Worm (Caenorhabditis elegans) whole organism, L2 larva: ENCODE data around the gene str-261.

Experiments
- R02D3.7 ChIP-seq: fragments of 150-350 bp; optimal IDR thresholded peaks from 2 replicates; lab custom pipeline; 2014; ENCODE audit warnings: missing biosample characterization, missing genetic modification characterization
- Y55F3AM.14 ChIP-seq: fragments of 200-800 bp; sonication (Bioruptor generic); optimal IDR thresholded peaks from 2 replicates; lab custom pipeline; 2018; ENCODE audit warnings: mild to moderate bottlenecking, missing genetic modification characterization, missing compliant biosample characterization
- ZK546.5 ChIP-seq: sonication (generic microtip); optimal IDR thresholded peaks from 2 replicates; lab custom pipeline; 2017; ENCODE audit warnings: missing biosample characterization, missing genetic modification characterization
- alr-1 ChIP-seq: fragments of 150-350 bp; optimal IDR thresholded peaks from 2 replicates; lab custom pipeline; 2014; ENCODE audit warnings: missing biosample characterization, missing genetic modification characterization
- ama-1 ChIP-seq: fragments of 150-350 bp; optimal IDR thresholded peaks from 2 replicates; lab custom pipeline; 2018; ENCODE audit warnings: inconsistent platforms
- blmp-1 ChIP-seq: sonication (generic microtip); optimal IDR thresholded peaks from 2 replicates; lab custom pipeline; 2017; ENCODE audit warnings: missing genetic modification characterization, mild to moderate bottlenecking, missing compliant biosample characterization, antibody characterized with exemption, moderate library complexity; ENCODE audit not compliant: insufficient read depth
- ceh-16 ChIP-seq: fragments of 150-350 bp; optimal IDR thresholded peaks from 2 replicates; lab custom pipeline; 2014; ENCODE audit warnings: missing biosample characterization, missing genetic modification characterization
- ceh-82 ChIP-seq: fragments of 150-350 bp; optimal IDR thresholded peaks from 2 replicates; lab custom pipeline; 2014; ENCODE audit warnings: missing biosample characterization, missing genetic modification characterization
- crh-2 ChIP-seq: sonication (generic microtip); optimal IDR thresholded peaks from 2 replicates; lab custom pipeline; 2017; ENCODE audit warnings: missing biosample characterization, missing genetic modification characterization
- dmd-4 ChIP-seq: sonication (generic microtip); optimal IDR thresholded peaks from 2 replicates; lab custom pipeline; 2017; ENCODE audit warnings: missing biosample characterization, missing genetic modification characterization
- egl-27 ChIP-seq: sonication (generic microtip); optimal IDR thresholded peaks from 3 replicates; lab custom pipeline; 2017; ENCODE audit warnings: missing biosample characterization, missing genetic modification reagents, missing genetic modification characterization
- elt-1 ChIP-seq: fragments of 150-350 bp; optimal IDR thresholded peaks from 2 replicates; lab custom pipeline; 2014; ENCODE audit warnings: missing biosample characterization, missing genetic modification characterization
- elt-3 ChIP-seq: sonication (generic microtip); optimal IDR thresholded peaks from 2 replicates; lab custom pipeline; 2017; ENCODE audit warnings: missing biosample characterization, missing genetic modification characterization
- fos-1 ChIP-seq: fragments of 150-350 bp; optimal IDR thresholded peaks from 2 replicates; lab custom pipeline; 2014; ENCODE audit warnings: missing biosample characterization, missing genetic modification characterization
- lin-11 ChIP-seq: fragments of 150-350 bp; sonication (generic microtip); optimal IDR thresholded peaks from 2 replicates; lab custom pipeline; 2014; ENCODE audit warnings: missing biosample characterization, missing genetic modification characterization, inconsistent platforms, mixed read lengths
- lin-13 ChIP-seq: fragments of 150-350 bp; optimal IDR thresholded peaks from 2 replicates; lab custom pipeline; 2014; ENCODE audit warnings: missing biosample characterization, missing genetic modification reagents, missing genetic modification characterization
- lin-39 ChIP-seq: fragments of 150-350 bp; optimal IDR thresholded peaks from 2 replicates; lab custom pipeline; 2014; ENCODE audit warnings: missing biosample characterization, missing genetic modification reagents, missing genetic modification characterization
- mab-5 ChIP-seq: fragments of 150-350 bp; optimal IDR thresholded peaks from 2 replicates; lab custom pipeline; 2014; ENCODE audit warnings: missing biosample characterization, missing genetic modification characterization
- mdl-1 ChIP-seq, 2 experiments: fragments of 150-350 bp in 1 of 2; sonication (generic microtip) in 1 of 2; optimal IDR thresholded peaks; 2 replicates each; lab custom pipeline; 2017; ENCODE audit warnings: missing biosample characterization in 2 of 2, missing genetic modification characterization in 2 of 2
- nhr-10 ChIP-seq: sonication (generic microtip); optimal IDR thresholded peaks from 2 replicates; lab custom pipeline; 2017; ENCODE audit warnings: missing biosample characterization, missing genetic modification characterization
- nhr-12 ChIP-seq: fragments of 150-350 bp; optimal IDR thresholded peaks from 2 replicates; lab custom pipeline; 2014; ENCODE audit warnings: missing biosample characterization, missing genetic modification characterization
- nhr-129 ChIP-seq: fragments of 150-350 bp; optimal IDR thresholded peaks from 2 replicates; lab custom pipeline; 2014; ENCODE audit warnings: missing biosample characterization, missing genetic modification characterization
- nhr-21 ChIP-seq: fragments of 150-350 bp; optimal IDR thresholded peaks from 2 replicates; lab custom pipeline; 2014; ENCODE audit warnings: missing biosample characterization, missing genetic modification characterization
- nhr-23 ChIP-seq: fragments of 150-350 bp; optimal IDR thresholded peaks from 2 replicates; lab custom pipeline; 2014; ENCODE audit warnings: missing biosample characterization, missing genetic modification reagents, missing genetic modification characterization
- nhr-237 ChIP-seq: fragments of 150-350 bp; optimal IDR thresholded peaks from 2 replicates; lab custom pipeline; 2014; ENCODE audit warnings: missing biosample characterization, missing genetic modification characterization
- nhr-25 ChIP-seq: fragments of 150-350 bp; sonication (generic microtip); optimal IDR thresholded peaks from 3 replicates; lab custom pipeline; 2014; ENCODE audit warnings: missing biosample characterization, missing genetic modification characterization
- nhr-6 ChIP-seq: fragments of 150-350 bp; optimal IDR thresholded peaks from 2 replicates; lab custom pipeline; 2014; ENCODE audit warnings: missing biosample characterization, missing genetic modification characterization
- nhr-77 ChIP-seq: fragments of 150-350 bp; optimal IDR thresholded peaks from 2 replicates; lab custom pipeline; 2014; ENCODE audit warnings: missing biosample characterization, missing genetic modification characterization
- sem-4 ChIP-seq: fragments of 150-350 bp; optimal IDR thresholded peaks from 2 replicates; lab custom pipeline; 2014; ENCODE audit warnings: missing biosample characterization, missing genetic modification reagents, missing genetic modification characterization
- skn-1 ChIP-seq: sonication (generic microtip); optimal IDR thresholded peaks from 2 replicates; lab custom pipeline; 2017; ENCODE audit warnings: missing biosample characterization, missing genetic modification characterization
- sma-3 ChIP-seq: sonication (generic microtip); optimal IDR thresholded peaks from 2 replicates; lab custom pipeline; 2016; ENCODE audit warnings: missing genetic modification reagents, missing genetic modification characterization, missing compliant biosample characterization
- sma-9 ChIP-seq, 2 experiments: fragments of 150-350 bp in 1 of 2; sonication (generic microtip) in 1 of 2; optimal IDR thresholded peaks; 2 replicates each; lab custom pipeline; 2014 to 2016; ENCODE audit warnings: missing genetic modification characterization in 2 of 2, mild to moderate bottlenecking in 1 of 2, missing biosample characterization in 1 of 2, missing compliant biosample characterization in 1 of 2, missing genetic modification reagents in 1 of 2, moderate library complexity in 1 of 2
- unc-39 ChIP-seq: fragments of 150-350 bp; optimal IDR thresholded peaks from 2 replicates; lab custom pipeline; 2014; ENCODE audit warnings: missing biosample characterization, missing genetic modification characterization
- unc-55 ChIP-seq: fragments of 150-350 bp; sonication (generic microtip); optimal IDR thresholded peaks from 3 replicates; lab custom pipeline; 2014; ENCODE audit warnings: missing biosample characterization, missing genetic modification reagents, missing genetic modification characterization
- unc-62 ChIP-seq: fragments of 150-350 bp; optimal IDR thresholded peaks from 2 replicates; lab custom pipeline; 2014; ENCODE audit warnings: missing biosample characterization, missing genetic modification reagents, missing genetic modification characterization
- zag-1 ChIP-seq: fragments of 150-350 bp; optimal IDR thresholded peaks from 2 replicates; lab custom pipeline; 2014; ENCODE audit warnings: missing biosample characterization, missing genetic modification characterization
- ztf-1 ChIP-seq: fragments of 200-800 bp; sonication (Bioruptor generic); conservative IDR thresholded peaks from 2 replicates; pipeline ENCODE4 v1.3.6; 2022; ENCODE audit warnings: missing genetic modification characterization, missing compliant biosample characterization
- ztf-11 ChIP-seq: sonication (generic microtip); optimal IDR thresholded peaks from 2 replicates; lab custom pipeline; 2017; ENCODE audit warnings: missing biosample characterization, missing genetic modification characterization
- ztf-4 ChIP-seq: fragments of 150-350 bp; optimal IDR thresholded peaks from 2 replicates; lab custom pipeline; 2014; ENCODE audit warnings: missing biosample characterization, missing genetic modification characterization

The str-261 gene

DNA sequence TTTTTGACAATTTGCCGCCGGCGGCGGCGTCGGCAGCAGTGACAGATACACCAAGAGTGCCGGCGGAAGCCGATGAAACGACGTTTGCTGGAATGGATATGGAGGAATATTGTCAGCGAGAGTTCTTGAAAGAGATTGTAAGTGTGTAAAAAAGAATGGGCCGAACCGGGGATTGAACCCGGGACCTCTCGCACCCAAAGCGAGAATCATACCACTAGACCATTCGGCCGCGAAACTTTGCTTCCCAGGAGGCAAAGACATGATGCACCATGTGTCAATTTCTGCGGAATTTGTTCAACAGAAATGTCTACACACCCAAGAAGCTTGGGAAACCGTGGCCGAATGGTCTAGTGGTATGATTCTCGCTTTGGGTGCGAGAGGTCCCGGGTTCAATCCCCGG is 7.6 kb upstream of the str-261 start (continued):
- no peak for TF ChIP-seq nhr-6 (tag; lab: Kevin White, UChicago)
- TF ChIP-seq nhr-10, result peak; percentile 62

ce11 chrIII:11068553-11068952 is 5.8 kb upstream of the str-261 start, which contains the start of gene W09D6.1:
W09D6.1 (plus strand) TSS chrIII:11068853.
- TF ChIP-seq unc-55 (GFP tag; lab: Kevin White, UChicago) (no peak), dmd-4 (tag; lab: Kevin White, UChicago) (no peak), Y55F3AM.14 (no peak), sma-3 (no peak), lin-39 (tag; lab: Kevin White, UChicago) (no peak), ZK546.5 (tag; lab: Kevin White, UChicago) (no peak), nhr-12 (tag; lab: Kevin White, UChicago) (no peak), mab-5 (no peak)
- TF ChIP-seq, all 48 proteins: peak for 0

DNA sequence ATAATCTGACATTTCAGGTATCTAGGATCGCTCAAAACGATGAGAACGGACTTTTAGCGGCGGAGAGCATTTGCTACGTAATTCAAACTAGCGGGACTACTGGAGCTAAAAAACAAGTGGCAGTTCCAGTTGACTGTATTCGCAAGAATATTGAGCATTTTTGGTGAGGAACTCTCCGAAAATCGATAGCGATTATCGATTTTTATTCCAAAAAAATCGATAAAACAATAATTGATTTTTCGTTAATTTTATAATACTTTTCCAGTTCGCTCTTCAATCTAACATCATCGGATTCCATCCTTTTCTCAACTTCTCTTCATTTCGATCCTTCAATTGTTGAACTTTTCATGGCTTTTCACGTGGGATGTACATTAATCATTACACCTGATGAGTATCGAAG is 5.0 kb upstream of the str-261 start:
- TF ChIP-seq nhr-77 (tag; lab: Kevin White, UChicago) (no peak), nhr-237 (tag; lab: Kevin White, UChicago) (no peak), ama-1 (lab: Kevin White, UChicago) (no peak), Y55F3AM.14 (no peak), mdl-1 (tag; optimal IDR thresholded peaks at IDR 0.05; lab: Kevin White, UChicago) (no peak), ceh-82 (tag; lab: Kevin White, UChicago) (no peak), lin-11 (tag; lab: Kevin White, UChicago) (no peak), elt-3 (tag; lab: Kevin White, UChicago) (no peak), nhr-21 (no peak), mab-5 (no peak), lin-39 (tag; lab: Kevin White, UChicago) (no peak), nhr-12 (tag; lab: Kevin White, UChicago) (no peak), nhr-129 (tag; lab: Kevin White, UChicago) (no peak), nhr-23 (tag; lab: Kevin White, UChicago) (no peak), alr-1 (no peak), ztf-4 (tag; lab: Kevin White, UChicago) (no peak), crh-2 (tag; lab: Kevin White, UChicago) (no peak), sma-9 (GFP tag; optimal IDR thresholded peaks at IDR 0.05; lab: Kevin White, UChicago) (no peak), sma-9 (tag; optimal IDR thresholded peaks at IDR 0.05; lab: Kevin White, UChicago) (no peak), sem-4 (tag; lab: Kevin White, UChicago) (no peak), skn-1 (tag; lab: Kevin White, UChicago) (no peak)

DNA sequence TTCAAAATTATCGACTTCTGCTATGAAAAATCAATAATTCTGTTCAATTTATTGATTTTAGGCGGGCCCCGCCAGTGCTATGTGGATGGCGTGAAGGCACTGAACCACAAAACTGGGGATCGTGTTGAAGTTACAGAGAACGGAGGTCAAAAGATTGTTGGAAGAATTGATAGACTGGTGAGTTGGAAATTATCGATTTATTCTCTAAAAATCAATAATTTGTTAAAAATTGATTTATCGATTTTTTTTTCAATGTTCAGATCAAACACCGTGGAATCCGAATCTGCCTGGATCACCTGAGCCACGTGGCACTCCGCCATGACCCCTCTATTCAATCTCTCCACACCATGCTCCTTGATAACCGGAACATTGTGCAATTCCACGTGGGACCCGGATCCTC is 4.1 kb upstream of the str-261 start:
- TF ChIP-seq ztf-11 (tag; lab: Kevin White, UChicago) (no peak), unc-62 (GFP tag; lab: Kevin White, UChicago) (no peak), egl-27 (tag; lab: Kevin White, UChicago) (no peak), ztf-4 (tag; lab: Kevin White, UChicago) (no peak), alr-1 (no peak), lin-13 (GFP tag; lab: Kevin White, UChicago) (no peak), ceh-16 (tag; lab: Kevin White, UChicago) (no peak), elt-1 (tag; lab: Kevin White, UChicago) (no peak), nhr-77 (tag; lab: Kevin White, UChicago) (no peak), Y55F3AM.14 (no peak), unc-39 (tag; lab: Kevin White, UChicago) (no peak), ama-1 (lab: Kevin White, UChicago) (no peak)

DNA sequence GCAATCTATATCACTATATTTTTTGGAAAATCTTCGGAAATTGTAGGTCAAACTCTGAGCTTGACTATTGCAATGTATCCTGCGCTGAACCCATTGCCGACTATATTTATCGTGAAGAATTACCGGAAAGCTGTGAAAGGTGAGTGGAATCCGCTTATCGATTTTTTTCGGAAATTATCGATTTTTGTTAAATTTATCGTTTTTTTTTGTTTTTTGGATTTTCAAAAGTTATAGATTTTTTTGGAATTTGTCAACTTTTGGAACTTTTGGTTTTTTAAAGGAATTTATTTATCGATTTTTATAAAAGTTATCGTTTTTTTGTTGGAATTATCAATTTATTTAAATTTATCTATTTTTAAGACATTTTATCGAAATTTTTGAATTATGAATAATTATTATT is 2.4 kb downstream of the str-261 start:
- TF ChIP-seq unc-55 (GFP tag; lab: Kevin White, UChicago) (no peak), fos-1 (tag; lab: Kevin White, UChicago) (no peak), Y55F3AM.14 (no peak), nhr-129 (tag; lab: Kevin White, UChicago) (no peak), ztf-1 (GFP tag; lab: Robert Waterston, UW) (no peak), ceh-82 (tag; lab: Kevin White, UChicago) (no peak), nhr-12 (tag; lab: Kevin White, UChicago) (no peak), blmp-1 (tag; lab: Kevin White, UChicago) (no peak), ama-1 (lab: Kevin White, UChicago) (no peak), nhr-25 (no peak), lin-39 (tag; lab: Kevin White, UChicago) (no peak), zag-1 (tag; lab: Kevin White, UChicago) (no peak), sma-3 (no peak), alr-1 (no peak), unc-62 (GFP tag; lab: Kevin White, UChicago) (no peak), mdl-1 (tag; optimal IDR thresholded peaks at IDR 0.05; lab: Kevin White, UChicago) (no peak), nhr-237 (tag; lab: Kevin White, UChicago) (no peak), R02D3.7 (tag; lab: Kevin White, UChicago) (no peak)
- TF ChIP-seq, all 48 proteins: peak for 0
